Worm (Caenorhabditis elegans) whole organism, late embryonic: ENCODE measurements around the gene Y102A11A.9.

Source experiments
- C38D4.7 ChIP-seq: fragments of 200-800 bp; sonication (Bioruptor generic); optimal IDR thresholded peaks from 2 replicates; lab custom pipeline; 2018; ENCODE audit warnings: mild to moderate bottlenecking, missing genetic modification characterization, moderate library complexity, missing compliant biosample characterization
- K09A11.1 ChIP-seq: sonication (generic microtip); optimal IDR thresholded peaks from 2 replicates; lab custom pipeline; 2017; ENCODE audit warnings: antibody characterized with exemption, mild to moderate bottlenecking, missing genetic modification characterization, missing compliant biosample characterization; ENCODE audit not compliant: insufficient read depth
- Y22D7AL.16 ChIP-seq: sonication (generic microtip); optimal IDR thresholded peaks from 2 replicates; lab custom pipeline; 2016; ENCODE audit warnings: missing genetic modification characterization, missing compliant biosample characterization
- ceh-19 ChIP-seq: fragments of 200-800 bp; sonication (Bioruptor generic); optimal IDR thresholded peaks from 2 replicates; lab custom pipeline; 2018; ENCODE audit warnings: mild to moderate bottlenecking, missing genetic modification characterization, missing compliant biosample characterization
- ceh-24 ChIP-seq: sonication (generic microtip); optimal IDR thresholded peaks from 2 replicates; lab custom pipeline; 2016; ENCODE audit warnings: mild to moderate bottlenecking, missing genetic modification characterization, missing compliant biosample characterization
- ceh-30 ChIP-seq: fragments of 150-350 bp; optimal IDR thresholded peaks from 2 replicates; lab custom pipeline; 2014; ENCODE audit warnings: missing biosample characterization, missing genetic modification characterization
- elt-2 ChIP-seq: sonication (generic microtip); optimal IDR thresholded peaks from 2 replicates; lab custom pipeline; 2016; ENCODE audit warnings: missing genetic modification reagents, missing genetic modification characterization, missing compliant biosample characterization
- fax-1 ChIP-seq: sonication (generic microtip); optimal IDR thresholded peaks from 2 replicates; lab custom pipeline; 2016; ENCODE audit warnings: missing genotype, missing genetic modification characterization, missing compliant biosample characterization
- fkh-10 ChIP-seq: fragments of 150-350 bp; optimal IDR thresholded peaks from 2 replicates; lab custom pipeline; 2014; ENCODE audit warnings: missing biosample characterization, missing genetic modification reagents, missing genetic modification characterization
- gmeb-2 ChIP-seq: sonication (generic microtip); optimal IDR thresholded peaks from 2 replicates; lab custom pipeline; 2016; ENCODE audit warnings: missing genetic modification characterization, inconsistent platforms, missing compliant biosample characterization
- hlh-13 ChIP-seq: fragments of 200-800 bp; sonication (Bioruptor generic); optimal IDR thresholded peaks from 2 replicates; lab custom pipeline; 2018; ENCODE audit warnings: mild to moderate bottlenecking, missing genetic modification characterization, missing compliant biosample characterization
- hlh-15 ChIP-seq: sonication (generic microtip); optimal IDR thresholded peaks from 2 replicates; lab custom pipeline; 2016; ENCODE audit warnings: missing genetic modification characterization, missing compliant biosample characterization
- hlh-30 ChIP-seq: sonication (generic microtip); optimal IDR thresholded peaks from 2 replicates; lab custom pipeline; 2017; ENCODE audit warnings: antibody characterized with exemption, missing genetic modification characterization, missing compliant biosample characterization; ENCODE audit not compliant: insufficient read depth
- hlh-6 ChIP-seq: sonication (generic microtip); optimal IDR thresholded peaks from 2 replicates; lab custom pipeline; 2016; ENCODE audit warnings: missing genotype, missing genetic modification characterization, missing compliant biosample characterization
- hlh-8 ChIP-seq: sonication (generic microtip); optimal IDR thresholded peaks from 2 replicates; lab custom pipeline; 2016; ENCODE audit warnings: missing genotype, missing genetic modification characterization, missing compliant biosample characterization
- mec-3 ChIP-seq: sonication (generic microtip); optimal IDR thresholded peaks from 2 replicates; lab custom pipeline; 2016; ENCODE audit warnings: borderline replicate concordance, missing genetic modification characterization, missing compliant biosample characterization
- nfya-1 ChIP-seq: sonication (generic microtip); optimal IDR thresholded peaks from 2 replicates; lab custom pipeline; 2017; ENCODE audit warnings: missing genetic modification characterization, mild to moderate bottlenecking, missing compliant biosample characterization, antibody characterized with exemption, moderate library complexity
- nhr-11 ChIP-seq: fragments of 150-350 bp; optimal IDR thresholded peaks from 2 replicates; lab custom pipeline; 2014; ENCODE audit warnings: missing biosample characterization, missing genetic modification characterization
- nhr-232 ChIP-seq: sonication (generic microtip); optimal IDR thresholded peaks from 2 replicates; lab custom pipeline; 2016; ENCODE audit warnings: missing genetic modification characterization, missing compliant biosample characterization
- npax-4 ChIP-seq: sonication (generic microtip); optimal IDR thresholded peaks from 2 replicates; lab custom pipeline; 2016; ENCODE audit warnings: missing genetic modification characterization, missing compliant biosample characterization
- odd-2 ChIP-seq: sonication (generic microtip); optimal IDR thresholded peaks from 2 replicates; lab custom pipeline; 2017; ENCODE audit warnings: antibody characterized with exemption, mild to moderate bottlenecking, missing genetic modification characterization, missing compliant biosample characterization
- pat-9 ChIP-seq: fragments of 200-800 bp; sonication (Bioruptor generic); optimal IDR thresholded peaks from 2 replicates; lab custom pipeline; 2018; ENCODE audit warnings: mild to moderate bottlenecking, missing genetic modification characterization, moderate library complexity, missing compliant biosample characterization
- pha-4 ChIP-seq: fragments of 150-350 bp; optimal IDR thresholded peaks from 2 replicates; lab custom pipeline; 2018; ENCODE audit warnings: missing biosample characterization, missing genetic modification reagents, missing genetic modification characterization
- pros-1 ChIP-seq: fragments of 150-350 bp; optimal IDR thresholded peaks from 2 replicates; lab custom pipeline; 2014; ENCODE audit warnings: missing biosample characterization, missing genetic modification reagents, missing genetic modification characterization
- ref-2 ChIP-seq: sonication (generic microtip); optimal IDR thresholded peaks from 2 replicates; lab custom pipeline; 2016; ENCODE audit warnings: missing genetic modification characterization, missing compliant biosample characterization
- sdc-2 ChIP-seq: sonication (generic microtip); optimal IDR thresholded peaks from 2 replicates; lab custom pipeline; 2016; ENCODE audit warnings: missing genotype, missing genetic modification characterization, missing compliant biosample characterization
- sox-4 ChIP-seq: sonication (generic microtip); optimal IDR thresholded peaks from 2 replicates; lab custom pipeline; 2017; ENCODE audit warnings: mild to moderate bottlenecking, missing genetic modification characterization, inconsistent platforms, missing compliant biosample characterization
- syd-9 ChIP-seq: sonication (generic microtip); optimal IDR thresholded peaks from 2 replicates; lab custom pipeline; 2016; ENCODE audit warnings: mild to moderate bottlenecking, missing genetic modification characterization, moderate library complexity, missing compliant biosample characterization
- unc-3 ChIP-seq, 2 experiments: fragments of 200-800 bp in 1 of 2; sonication (Bioruptor generic) in 1 of 2; sonication (generic microtip) in 1 of 2; conservative IDR thresholded peaks in 1 of 2; optimal IDR thresholded peaks in 1 of 2; 2 replicates each; pipeline versions ENCODE4 v1.3.6 to Lab custom; 2016 to 2022; ENCODE audit warnings: missing compliant biosample characterization in 2 of 2, missing genetic modification characterization in 2 of 2, missing genetic modification reagents in 1 of 2
- unc-42 ChIP-seq: sonication (generic microtip); optimal IDR thresholded peaks from 2 replicates; lab custom pipeline; 2016; ENCODE audit warnings: missing genotype, missing genetic modification characterization, missing compliant biosample characterization
- unc-55 ChIP-seq: sonication (generic microtip); optimal IDR thresholded peaks from 2 replicates; lab custom pipeline; 2017; ENCODE audit warnings: missing biosample characterization, missing genetic modification reagents, missing genetic modification characterization
- unc-86 ChIP-seq: sonication (generic microtip); optimal IDR thresholded peaks from 2 replicates; lab custom pipeline; 2016; ENCODE audit warnings: missing genetic modification characterization, missing compliant biosample characterization
- zip-5 ChIP-seq: sonication (generic microtip); optimal IDR thresholded peaks from 2 replicates; lab custom pipeline; 2016; ENCODE audit warnings: missing genetic modification characterization, missing compliant biosample characterization
- ztf-16 ChIP-seq: sonication (generic microtip); optimal IDR thresholded peaks from 2 replicates; lab custom pipeline; 2017; ENCODE audit warnings: missing genetic modification characterization, missing compliant biosample characterization

The Y102A11A.9 gene

DNA sequence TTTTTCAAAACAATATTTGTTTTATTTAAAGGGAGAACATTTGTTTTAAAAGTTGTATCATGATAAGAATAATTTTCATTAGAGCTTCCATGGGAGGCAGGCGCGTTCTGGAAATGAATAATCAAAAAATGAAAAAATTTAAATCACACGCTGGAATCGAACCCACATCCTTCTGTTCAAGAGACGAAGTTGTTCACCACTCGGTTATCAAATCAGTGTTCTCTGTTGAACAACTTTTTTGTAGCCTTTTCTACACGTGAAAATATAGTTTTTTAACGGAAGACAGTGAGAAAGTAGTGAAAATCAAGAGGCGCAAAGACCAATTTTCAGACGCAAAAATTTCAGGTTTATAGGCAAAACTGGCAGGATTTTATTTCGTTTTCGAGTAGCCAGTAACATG is 40.2 kb upstream of the Y102A11A.9 start:
- TF ChIP-seq unc-55 (GFP tag; lab: Kevin White, UChicago) (no peak), hlh-8 (tag; lab: Kevin White, UChicago) (no peak), ref-2 (no peak), npax-4 (tag; lab: Kevin White, UChicago) (no peak), gmeb-2 (tag; lab: Kevin White, UChicago) (no peak), ceh-19 (GFP tag; lab: Kevin White, UChicago) (no peak), unc-3 (GFP tag; conservative IDR thresholded peaks at IDR 0.05; lab: Robert Waterston, UW) (no peak), unc-3 (tag; optimal IDR thresholded peaks at IDR 0.05; lab: Kevin White, UChicago) (no peak), unc-42 (tag; lab: Kevin White, UChicago) (no peak), hlh-13 (no peak), C38D4.7 (GFP tag; lab: Kevin White, UChicago) (no peak), nhr-232 (tag; lab: Kevin White, UChicago) (no peak), hlh-15 (tag; lab: Kevin White, UChicago) (no peak), hlh-30 (tag; lab: Kevin White, UChicago) (no peak), hlh-6 (tag; lab: Kevin White, UChicago) (no peak), syd-9 (no peak), nhr-11 (tag; lab: Kevin White, UChicago) (no peak), pha-4 (tag; lab: Kevin White, UChicago) (no peak), mec-3 (tag; lab: Kevin White, UChicago) (no peak), fkh-10 (no peak)

DNA sequence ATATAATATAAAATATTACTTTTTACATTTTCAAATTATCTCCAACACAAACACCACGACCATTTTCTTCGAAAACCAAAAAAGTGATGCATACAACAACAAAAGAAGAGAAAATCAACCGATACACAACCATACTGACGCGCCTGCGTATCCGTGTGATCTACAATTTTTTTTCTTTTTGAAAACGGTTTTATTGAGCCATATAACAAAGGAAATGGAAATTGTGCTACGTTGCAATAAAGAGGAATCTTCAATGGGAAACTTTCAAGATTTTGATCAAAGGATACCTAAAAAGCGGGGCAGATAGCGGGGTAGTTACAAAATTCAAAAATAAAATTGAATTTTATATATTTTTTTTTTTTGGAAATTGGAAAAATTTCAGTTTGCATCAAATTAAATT is 38.3 kb upstream of the Y102A11A.9 start, which contains the start of gene F52D2.5:
TSS of gene F52D2.5 (minus strand) at position 101 of the 400 bp plus-strand sequence.
- TF ChIP-seq elt-2 (no peak), nfya-1 (tag; lab: Kevin White, UChicago) (no peak), K09A11.1 (tag; lab: Kevin White, UChicago) (no peak), ceh-30 (tag; lab: Kevin White, UChicago) (no peak), zip-5 (no peak), unc-86 (no peak), ceh-19 (GFP tag; lab: Kevin White, UChicago) (no peak), ref-2 (no peak), hlh-13 (no peak), pros-1 (tag; lab: Kevin White, UChicago) (no peak), fkh-10 (no peak), pat-9 (no peak), npax-4 (tag; lab: Kevin White, UChicago) (no peak), Y22D7AL.16 (no peak), sox-4 (tag; lab: Kevin White, UChicago) (no peak)

DNA sequence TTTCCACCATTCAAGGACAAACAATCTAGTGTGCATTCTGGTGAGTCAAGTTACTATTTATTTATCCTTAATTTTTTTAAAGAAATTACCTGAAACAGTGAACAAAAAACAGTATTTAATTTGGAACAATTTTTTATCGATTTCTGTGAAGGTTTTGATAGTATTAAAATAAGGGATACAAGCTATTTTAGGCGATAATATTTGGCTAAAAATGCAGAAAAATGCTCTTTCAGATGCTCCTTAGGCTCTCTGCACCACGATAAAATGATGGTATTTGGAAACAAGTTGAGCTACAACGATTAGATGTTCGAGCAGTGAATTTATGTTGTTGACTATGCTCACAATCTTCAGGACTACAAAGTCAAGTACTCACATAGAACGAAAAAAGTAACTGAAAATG is 37.3 kb upstream of the Y102A11A.9 start, which contains the start of gene F52D2.6:
TSS of gene F52D2.6 (plus strand) at position 301 of the 400 bp plus-strand sequence.
- TF ChIP-seq fax-1 (tag; lab: Kevin White, UChicago) (no peak), ceh-19 (GFP tag; lab: Kevin White, UChicago) (no peak), elt-2 (no peak), ztf-16 (tag; lab: Kevin White, UChicago) (no peak)

- peak; percentile 48 for TF ChIP-seq sdc-2 (tag; lab: Kevin White, UChicago)
- TF ChIP-seq ceh-24 (tag; lab: Kevin White, UChicago): no peak
These were observed 35.2 kb upstream of the Y102A11A.9 start, which contains the start of gene F52D2.12 for ce11 chrX:1977708-1978107. F52D2.12 (plus strand) TSS chrX:1978014.

DNA sequence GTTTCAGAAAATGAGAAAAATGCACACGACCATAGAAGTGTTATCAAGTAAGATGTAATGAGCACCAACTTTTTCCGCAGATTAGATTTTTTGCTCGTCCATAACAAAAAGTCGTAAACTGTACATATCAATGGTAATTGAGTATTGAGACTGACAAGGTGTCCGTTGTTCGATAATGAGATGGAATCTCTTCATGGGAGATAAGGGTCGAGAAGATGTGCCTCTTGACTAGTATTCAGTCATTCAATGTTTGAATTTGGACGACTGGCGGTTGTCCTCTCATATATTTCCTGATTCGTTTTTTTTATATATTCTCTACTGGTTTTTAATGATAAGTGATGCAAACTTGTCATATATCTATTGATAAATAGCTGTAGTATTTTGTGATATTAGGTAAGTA is 31.3 kb upstream of the Y102A11A.9 start:
- TF ChIP-seq elt-2 (peak; percentile 58), odd-2 (tag; lab: Kevin White, UChicago) (no peak)
